Fruit fly (Drosophila melanogaster): ENCODE data around the gene CG5880.

CG5880 gene

dm6 chr3R:27111784-27112602, 4.6 kb upstream of the CG5880 start, which contains the start of the genes gb and CG5815 (continued):
- TF ChIP-seq gsb-n (tag; optimal IDR thresholded peaks at IDR 0.05) (no peak), Drgx (GFP tag; IDR thresholded peaks at IDR 0.05) (peak; percentile 91), sug (tag; optimal IDR thresholded peaks at IDR 0.05) (no peak), TFAM (GFP tag; optimal IDR thresholded peaks at IDR 0.05) (peak; percentile 50), fd102C (GFP tag; optimal IDR thresholded peaks at IDR 0.05) (no peak), corto (GFP tag; optimal IDR thresholded peaks at IDR 0.05) (peak; percentile 88), bcd (GFP tag; optimal IDR thresholded peaks at IDR 0.05) (peak; percentile 91), CG15479 (GFP tag; optimal IDR thresholded peaks at IDR 0.05) (peak; percentile 88), h (optimal IDR thresholded peaks at IDR 0.05) (no peak), CG17385 (GFP tag; optimal IDR thresholded peaks at IDR 0.05) (peak; percentile 91), HLH4C (GFP tag; IDR thresholded peaks at IDR 0.05; ENCODE audit: partially characterized antibody) (peak; percentile 97), klu (GFP tag; IDR thresholded peaks at IDR 0.05) (peak; percentile 85), CG8089 (GFP tag; optimal IDR thresholded peaks at IDR 0.05) (peak; percentile 54), nerfin-1 (tag; optimal IDR thresholded peaks at IDR 0.05) (peak; percentile 79), vvl (GFP tag; IDR thresholded peaks at IDR 0.05) (peak; percentile 93), CG8924 (tag; optimal IDR thresholded peaks at IDR 0.05) (peak; percentile 91), Stat92E (GFP tag; optimal IDR thresholded peaks at IDR 0.05) (peak in 1 of 3 experiments; percentile 34), C15 (GFP tag; IDR thresholded peaks at IDR 0.05) (peak; percentile 75; the same call in 2 of the 3 replicates), CG8944 (GFP tag; optimal IDR thresholded peaks at IDR 0.05) (peak; percentile 65), pita (GFP tag; optimal IDR thresholded peaks at IDR 0.05) (no peak), run (tag; optimal IDR thresholded peaks at IDR 0.05) (peak; percentile 60), sim (GFP tag; IDR thresholded peaks at IDR 0.05) (peak; percentile 64), CG1024 (GFP tag; IDR thresholded peaks at IDR 0.05) (peak; percentile 70; the same call in 1 of the 2 replicates), pho (GFP tag; optimal IDR thresholded peaks at IDR 0.05) (peak; percentile 85), CG14014 (GFP tag; IDR thresholded peaks at IDR 0.05) (peak; percentile 93), her (GFP tag; optimal IDR thresholded peaks at IDR 0.05) (peak; percentile 15), CG2889 (GFP tag; IDR thresholded peaks at IDR 0.05) (peak; percentile 85), MTF-1 (GFP tag; optimal IDR thresholded peaks at IDR 0.05; ENCODE audit: borderline replicate concordance) (peak; percentile 75), ATbp (GFP tag; optimal IDR thresholded peaks at IDR 0.05) (peak; percentile 54), Ada2b (GFP tag; IDR thresholded peaks at IDR 0.05) (peak; percentile 91), lmd (GFP tag; IDR thresholded peaks at IDR 0.05) (peak; percentile 91), cg (GFP tag; optimal IDR thresholded peaks at IDR 0.05) (peak; percentile 75), CG4282 (GFP tag; optimal IDR thresholded peaks at IDR 0.05) (peak; percentile 32), NC2β (GFP tag; optimal IDR thresholded peaks at IDR 0.05) (peak; percentile 48), wor (GFP tag; IDR thresholded peaks at IDR 0.05) (peak; percentile 69), CG5180 (GFP tag; optimal IDR thresholded peaks at IDR 0.05) (no peak), CG3726 (GFP tag; IDR thresholded peaks at IDR 0.05) (peak; percentile 83; the same call in 2 of the 3 replicates), CG16779 (GFP tag; IDR thresholded peaks at IDR 0.05) (peak; percentile 76), Atf3 (GFP tag; optimal IDR thresholded peaks at IDR 0.05) (peak; percentile 67), Abd-B (GFP tag; optimal IDR thresholded peaks at IDR 0.05) (peak; percentile 90), hth (optimal IDR thresholded peaks at IDR 0.05) (no peak), tll (GFP tag; optimal IDR thresholded peaks at IDR 0.05) (peak in 1 of 2 experiments; percentile 3), mld (GFP tag; IDR thresholded peaks at IDR 0.05; ENCODE audit: partially characterized antibody) (peak; percentile 87), CG6854 (GFP tag; optimal IDR thresholded peaks at IDR 0.05) (peak; percentile 70), Ptx1 (GFP tag; IDR thresholded peaks at IDR 0.05) (peak; percentile 94), CG14860 (GFP tag; IDR thresholded peaks at IDR 0.05; ENCODE audit: partially characterized antibody) (peak; percentile 97), CG4360 (GFP tag; IDR thresholded peaks at IDR 0.05) (peak; percentile 49; the same call in 1 of the 2 replicates), bigmax (GFP tag; optimal IDR thresholded peaks at IDR 0.05) (no peak), CG9609 (GFP tag; optimal IDR thresholded peaks at IDR 0.05) (peak; percentile 75)

All from whole organism, embryonic.